Fruit fly (Drosophila melanogaster) whole organism, embryonic: ENCODE results near the gene CG32772.

Experiments
- ATbp ChIP-seq: fragments of 200-800 bp; sonication (Bioruptor generic); optimal IDR thresholded peaks from 2 replicates; lab custom pipeline; 2017; ENCODE audit warnings: missing biosample characterization, mild to moderate bottlenecking, missing genetic modification characterization, missing genetic modification reagents
- Awh ChIP-seq: fragments of 200-800 bp; sonication (Bioruptor generic); IDR thresholded peaks from 2 replicates; pipeline ENCODE4, ENCODE4 v1.3.6; 2022; ENCODE audit warnings: missing biosample characterization, missing genetic modification characterization
- Blimp-1 ChIP-seq: fragments of 200-800 bp; sonication (Bioruptor generic); optimal IDR thresholded peaks from 3 replicates; lab custom pipeline; 2018; ENCODE audit warnings: missing biosample characterization, missing genetic modification characterization, mild to moderate bottlenecking, moderate library complexity, missing genetic modification reagents
- CG10267 ChIP-seq: fragments of 200-800 bp; sonication (Bioruptor generic); optimal IDR thresholded peaks from 2 replicates; lab custom pipeline; 2018; ENCODE audit warnings: missing biosample characterization, mild to moderate bottlenecking, missing genetic modification characterization, moderate library complexity
- CG10462 ChIP-seq: fragments of 200-800 bp; sonication (Bioruptor generic); optimal IDR thresholded peaks from 2 replicates; lab custom pipeline; 2016; ENCODE audit warnings: missing biosample characterization, missing genetic modification characterization
- CG10543 ChIP-seq: fragments of 200-800 bp; sonication (Bioruptor generic); optimal IDR thresholded peaks from 3 replicates; lab custom pipeline; 2017; ENCODE audit warnings: missing biosample characterization, mild to moderate bottlenecking, missing genetic modification characterization, moderate library complexity
- CG1233 ChIP-seq: fragments of 200-800 bp; sonication (Bioruptor generic); optimal IDR thresholded peaks from 4 replicates; lab custom pipeline; 2018; ENCODE audit warnings: missing biosample characterization, mild to moderate bottlenecking, missing genetic modification characterization
- CG2129 ChIP-seq: fragments of 200-800 bp; sonication (Bioruptor generic); IDR thresholded peaks from 2 replicates; pipeline ENCODE4 v1.3.6; 2022; ENCODE audit warnings: missing biosample characterization, missing genetic modification characterization; ENCODE audit not compliant: partially characterized antibody
- CG30020 ChIP-seq: fragments of 200-800 bp; optimal IDR thresholded peaks from 2 replicates; lab custom pipeline; 2019; ENCODE audit warnings: missing biosample characterization, mild to moderate bottlenecking, missing genetic modification characterization, moderate library complexity
- CG30431 ChIP-seq: fragments of 200-800 bp; sonication (Bioruptor generic); optimal IDR thresholded peaks from 2 replicates; lab custom pipeline; 2017; ENCODE audit warnings: missing biosample characterization, missing genetic modification characterization
- CG3065 ChIP-seq: fragments of 200-800 bp; sonication (Bioruptor generic); optimal IDR thresholded peaks from 2 replicates; lab custom pipeline; 2016; ENCODE audit warnings: missing biosample characterization, missing genetic modification characterization
- CG4820 ChIP-seq: fragments of 200-800 bp; sonication (Bioruptor generic); optimal IDR thresholded peaks from 3 replicates; lab custom pipeline; 2016; ENCODE audit warnings: missing biosample characterization, missing genetic modification characterization
- CG4854 ChIP-seq: fragments of 200-800 bp; sonication (Bioruptor generic); optimal IDR thresholded peaks from 2 replicates; lab custom pipeline; 2016; ENCODE audit warnings: missing biosample characterization, missing genetic modification characterization, inconsistent platforms
- CG6175 ChIP-seq: fragments of 200-800 bp; sonication (Bioruptor generic); IDR thresholded peaks from 3 replicates; pipeline ENCODE4 v1.3.6; 2022; ENCODE audit warnings: missing biosample characterization, missing genetic modification characterization
- CG7372 ChIP-seq: fragments of 200-800 bp; sonication (Bioruptor generic); IDR thresholded peaks from 2 replicates; pipeline ENCODE4 v1.3.6; 2022; ENCODE audit warnings: missing biosample characterization, missing genetic modification characterization
- CG7556 ChIP-seq: fragments of 200-800 bp; sonication (Bioruptor generic); optimal IDR thresholded peaks from 2 replicates; lab custom pipeline; 2017; ENCODE audit warnings: missing biosample characterization, mild to moderate bottlenecking, missing genetic modification characterization
- CG7963 ChIP-seq: fragments of 200-800 bp; sonication (Bioruptor generic); IDR thresholded peaks from 3 replicates; pipeline ENCODE4 v1.3.6; 2022; ENCODE audit warnings: missing biosample characterization, missing genetic modification characterization; ENCODE audit not compliant: partially characterized antibody
- CG8290 ChIP-seq, 3 experiments: fragments of 200-800 bp; sonication (Bioruptor generic); optimal IDR thresholded peaks; 2 replicates each; lab custom pipeline; 2016 to 2019; ENCODE audit warnings: missing biosample characterization in 3 of 3, missing genetic modification characterization in 3 of 3, mild to moderate bottlenecking in 2 of 3, moderate library complexity in 1 of 3
- CG8765 ChIP-seq: fragments of 200-800 bp; sonication (Bioruptor generic); IDR thresholded peaks from 2 replicates; pipeline ENCODE4 v1.3.6; 2022; ENCODE audit warnings: missing biosample characterization, missing genetic modification characterization
- CG9932 ChIP-seq: fragments of 200-800 bp; sonication (Bioruptor generic); IDR thresholded peaks from 2 replicates; pipeline ENCODE4 v1.3.6; 2022; ENCODE audit warnings: missing biosample characterization, missing genetic modification characterization
- Camta ChIP-seq: fragments of 200-800 bp; sonication (Bioruptor generic); optimal IDR thresholded peaks from 2 replicates; lab custom pipeline; 2016; ENCODE audit warnings: missing biosample characterization, missing genetic modification characterization
- Dip2 ChIP-seq: fragments of 200-800 bp; sonication (Bioruptor generic); IDR thresholded peaks from 2 replicates; pipeline ENCODE4 v1.3.6; 2022; ENCODE audit warnings: missing biosample characterization, missing genetic modification characterization
- Dll ChIP-seq: fragments of 200-800 bp; sonication (Bioruptor generic); IDR thresholded peaks from 4 replicates; pipeline ENCODE4 v1.3.6; 2022; ENCODE audit warnings: missing biosample characterization, missing genetic modification characterization; ENCODE audit not compliant: partially characterized antibody
- Elba2 ChIP-seq: fragments of 200-800 bp; sonication (Bioruptor generic); optimal IDR thresholded peaks from 3 replicates; lab custom pipeline; 2016; ENCODE audit warnings: missing biosample characterization, missing genetic modification characterization
- H15 ChIP-seq: fragments of 200-800 bp; sonication (Bioruptor generic); IDR thresholded peaks from 3 replicates; pipeline ENCODE4 v1.3.6; 2022; ENCODE audit warnings: missing biosample characterization, missing genetic modification characterization
- HHEX ChIP-seq: fragments of 200-800 bp; sonication (Bioruptor generic); optimal IDR thresholded peaks from 3 replicates; lab custom pipeline; 2017; ENCODE audit warnings: missing biosample characterization, mild to moderate bottlenecking, missing genetic modification characterization, missing genetic modification reagents
- Med ChIP-seq: fragments of 200-800 bp; sonication (Bioruptor generic); peaks from one replicate; lab custom pipeline; 2016; ENCODE audit warnings: missing biosample characterization, missing genetic modification characterization, mild to moderate bottlenecking, inconsistent platforms, moderate library complexity
- NfI ChIP-seq: fragments of 200-800 bp; sonication (Bioruptor generic); optimal IDR thresholded peaks from 3 replicates; lab custom pipeline; 2018; ENCODE audit warnings: missing biosample characterization, mild to moderate bottlenecking, missing genetic modification characterization, moderate library complexity
- Scr ChIP-seq: fragments of 200-800 bp; sonication (Bioruptor generic); IDR thresholded peaks from 2 replicates; pipeline ENCODE4 v1.3.6; 2022; ENCODE audit warnings: missing biosample characterization, missing genetic modification characterization; ENCODE audit not compliant: partially characterized antibody
- Sox102F ChIP-seq: fragments of 200-800 bp; sonication (Bioruptor generic); optimal IDR thresholded peaks from 2 replicates; lab custom pipeline; 2018; ENCODE audit warnings: missing biosample characterization, mild to moderate bottlenecking, missing genetic modification characterization, moderate library complexity
- Sry-β ChIP-seq: fragments of 200-800 bp; sonication (Bioruptor generic); optimal IDR thresholded peaks from 2 replicates; lab custom pipeline; 2018; ENCODE audit warnings: missing biosample characterization, mild to moderate bottlenecking, missing genetic modification characterization, moderate library complexity
- Sry-δ ChIP-seq: fragments of 200-800 bp; sonication (Bioruptor generic); optimal IDR thresholded peaks from 2 replicates; lab custom pipeline; 2016; ENCODE audit warnings: missing biosample characterization, missing genetic modification characterization
- Ssrp ChIP-seq: fragments of 200-800 bp; sonication (Bioruptor generic); optimal IDR thresholded peaks from 2 replicates; lab custom pipeline; 2018; ENCODE audit warnings: missing biosample characterization, mild to moderate bottlenecking, missing genetic modification characterization, moderate library complexity
- bigmax ChIP-seq: fragments of 200-800 bp; sonication (Bioruptor generic); optimal IDR thresholded peaks from 2 replicates; lab custom pipeline; 2018; ENCODE audit warnings: missing biosample characterization, mild to moderate bottlenecking, missing genetic modification characterization
- br ChIP-seq: fragments of >200 bp; optimal IDR thresholded peaks from 2 replicates; lab custom pipeline; 2017
- chinmo ChIP-seq: fragments of 200-800 bp; sonication (Bioruptor generic); IDR thresholded peaks from 4 replicates; pipeline ENCODE4 v1.3.6; 2022; ENCODE audit warnings: missing biosample characterization, missing genetic modification characterization; ENCODE audit not compliant: partially characterized antibody
- crc ChIP-seq: fragments of 200-800 bp; sonication (Bioruptor generic); optimal IDR thresholded peaks from 2 replicates; lab custom pipeline; 2016; ENCODE audit warnings: missing biosample characterization, missing genetic modification characterization
- dmrt99B ChIP-seq: fragments of 200-800 bp; sonication (Bioruptor generic); optimal IDR thresholded peaks from 2 replicates; lab custom pipeline; 2018; ENCODE audit warnings: missing biosample characterization, mild to moderate bottlenecking, missing genetic modification characterization, moderate library complexity
- dpn ChIP-seq, 2 experiments: fragments of 200-800 bp; sonication (Bioruptor generic); optimal IDR thresholded peaks; 3 replicates each; lab custom pipeline; 2016; ENCODE audit warnings: missing biosample characterization in 2 of 2, missing genetic modification characterization in 2 of 2
- exex ChIP-seq: fragments of 200-800 bp; sonication (Bioruptor generic); optimal IDR thresholded peaks from 4 replicates; lab custom pipeline; 2018; ENCODE audit warnings: missing biosample characterization, mild to moderate bottlenecking, missing genetic modification characterization, moderate library complexity
- gro ChIP-seq: fragments of 200-800 bp; sonication (Bioruptor generic); optimal IDR thresholded peaks from 2 replicates; lab custom pipeline; 2016; ENCODE audit warnings: missing biosample characterization, missing genetic modification characterization
- inv ChIP-seq: fragments of 200-800 bp; sonication (Bioruptor generic); IDR thresholded peaks from 2 replicates; pipeline ENCODE4 v1.3.6; 2022; ENCODE audit warnings: missing biosample characterization, missing genetic modification characterization; ENCODE audit not compliant: partially characterized antibody
- maf-S ChIP-seq: fragments of 200-800 bp; sonication (Bioruptor generic); optimal IDR thresholded peaks from 2 replicates; lab custom pipeline; 2016; ENCODE audit warnings: missing biosample characterization, missing genetic modification characterization
- oc ChIP-seq: fragments of 200-800 bp; sonication (Bioruptor generic); optimal IDR thresholded peaks from 2 replicates; lab custom pipeline; 2018; ENCODE audit warnings: missing biosample characterization, mild to moderate bottlenecking, missing genetic modification characterization, moderate library complexity
- run ChIP-seq: fragments of 200-800 bp; sonication (Bioruptor generic); optimal IDR thresholded peaks from 3 replicates; lab custom pipeline; 2018; ENCODE audit warnings: missing biosample characterization, mild to moderate bottlenecking, missing genetic modification characterization
- sqz ChIP-seq: fragments of 200-800 bp; sonication (Bioruptor generic); optimal IDR thresholded peaks from 3 replicates; lab custom pipeline; 2018; ENCODE audit warnings: missing biosample characterization, mild to moderate bottlenecking, missing genetic modification characterization
- tll ChIP-seq, 2 experiments: fragments of 200-800 bp in 1 of 2; fragments of >200 bp in 1 of 2; sonication (Bioruptor generic) in 1 of 2; optimal IDR thresholded peaks; 2 replicates each; lab custom pipeline; 2017 to 2019; ENCODE audit warnings: missing biosample characterization in 2 of 2, missing genetic modification characterization in 2 of 2, mild to moderate bottlenecking in 1 of 2, moderate library complexity in 1 of 2
- z ChIP-seq: fragments of 200-800 bp; sonication (Bioruptor generic); IDR thresholded peaks from 3 replicates; pipeline ENCODE4 v1.3.6; 2022; ENCODE audit warnings: missing biosample characterization, missing genetic modification characterization

CG32772 gene

DNA sequence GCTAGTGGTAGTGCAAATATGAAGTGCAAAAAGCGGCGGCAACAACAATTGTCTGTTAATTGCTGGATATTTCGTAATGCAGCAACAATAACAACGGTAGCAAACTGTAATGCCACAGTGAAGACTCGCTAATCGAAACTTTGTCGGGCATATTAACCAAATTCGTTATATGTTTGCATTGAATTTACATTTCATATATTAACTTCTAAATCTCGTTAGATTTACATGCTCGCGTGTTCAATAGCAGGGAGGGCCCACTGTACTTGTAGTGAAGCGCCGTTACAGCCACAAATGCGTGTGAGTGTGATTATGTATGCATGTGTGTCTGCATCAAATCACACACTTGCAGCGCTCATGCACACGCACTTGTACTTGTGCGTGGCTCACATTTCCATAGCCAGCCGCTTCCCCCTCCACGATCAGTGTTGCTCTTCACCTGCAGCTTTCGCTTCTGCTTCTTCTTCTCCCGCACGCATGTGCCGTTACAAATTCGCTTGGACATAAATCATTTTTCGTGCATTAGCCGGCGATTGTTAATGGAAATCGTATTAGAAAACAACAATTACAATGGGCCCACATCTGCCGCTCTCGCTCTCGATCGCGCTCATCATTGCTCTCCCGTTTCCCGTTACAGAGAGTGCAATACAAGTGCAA lies 31.0 kb downstream of the CG32772 start (continued):
- TF ChIP-seq exex (tag; lab: Kevin White, UChicago) (peak; percentile 50), sqz (GFP tag; lab: Kevin White, UChicago) (peak; percentile 78), Sry-β (GFP tag; lab: Kevin White, UChicago) (peak; percentile 65), z (GFP tag; lab: Robert Waterston, UW) (peak; percentile 72; the same call in 2 of the 3 replicates), inv (GFP tag; lab: Robert Waterston, UW) (no peak), CG7372 (GFP tag; lab: Robert Waterston, UW) (peak; percentile 91), CG6175 (GFP tag; lab: Robert Waterston, UW) (peak; percentile 60; the same call in 1 of the 3 replicates), CG10543 (GFP tag; lab: Kevin White, UChicago) (peak; percentile 66), oc (tag; lab: Kevin White, UChicago) (peak; percentile 97), CG8765 (GFP tag; lab: Robert Waterston, UW) (peak; percentile 96), run (peak; percentile 82), CG4820 (GFP tag; lab: Kevin White, UChicago) (peak; percentile 95), dpn (GFP tag; optimal IDR thresholded peaks at IDR 0.05; lab: Kevin White, UChicago) (peak; percentile 92 to 95), CG10462 (GFP tag; lab: Kevin White, UChicago) (peak; percentile 93), CG10267 (tag; lab: Kevin White, UChicago) (peak; percentile 86), CG2129 (GFP tag; lab: Robert Waterston, UW) (no peak), NfI (GFP tag; lab: Kevin White, UChicago) (peak; percentile 95), dmrt99B (peak; percentile 97), Sox102F (GFP tag; lab: Kevin White, UChicago) (peak; percentile 98), Med (GFP tag; lab: Kevin White, UChicago) (peak; percentile 99), CG1233 (GFP tag; lab: Kevin White, UChicago) (peak; percentile 95), CG8290 (GFP tag; optimal IDR thresholded peaks at IDR 0.05; lab: Kevin White, UChicago) (peak; percentile 84), CG8290 (tag; optimal IDR thresholded peaks at IDR 0.05; lab: Kevin White, UChicago) (peak; percentile 82 to 99), chinmo (GFP tag; lab: Robert Waterston, UW) (no peak), Dip2 (GFP tag; lab: Robert Waterston, UW) (peak; percentile 47), ATbp (GFP tag; lab: Kevin White, UChicago) (peak; percentile 97), H15 (GFP tag; lab: Robert Waterston, UW) (peak; percentile 96), CG7556 (GFP tag; lab: Kevin White, UChicago) (peak; percentile 90), Ssrp (tag; lab: Kevin White, UChicago) (peak; percentile 96), Sry-δ (GFP tag; lab: Kevin White, UChicago) (peak; percentile 60), tll (GFP tag; optimal IDR thresholded peaks at IDR 0.05; lab: Kevin White, UChicago) (peak in 1 of 2 experiments; percentile 19), CG9932 (GFP tag; lab: Robert Waterston, UW) (peak; percentile 80), gro (GFP tag; lab: Kevin White, UChicago) (peak; percentile 38), CG30431 (GFP tag; lab: Kevin White, UChicago) (peak; percentile 95), Blimp-1 (peak; percentile 92), Dll (GFP tag; lab: Robert Waterston, UW) (no peak), Scr (no peak), br (lab: Kevin White, UChicago) (no peak), Awh (GFP tag; lab: Robert Waterston, UW) (peak; percentile 97), CG3065 (peak; percentile 85), HHEX (GFP tag; lab: Kevin White, UChicago) (peak; percentile 91), bigmax (GFP tag; lab: Kevin White, UChicago) (peak; percentile 54), maf-S (GFP tag; lab: Kevin White, UChicago) (peak; percentile 85), CG7963 (GFP tag; lab: Robert Waterston, UW) (no peak), CG30020 (tag; lab: Kevin White, UChicago) (peak; percentile 68), CG4854 (GFP tag; lab: Kevin White, UChicago) (peak; percentile 88), Elba2 (GFP tag; lab: Kevin White, UChicago) (peak; percentile 71), crc (GFP tag; lab: Kevin White, UChicago) (peak; percentile 86), Camta (peak; percentile 94)
